Worm (Caenorhabditis elegans) whole organism, L1 larva: ENCODE data around the gene C38H2.2.

Source experiments
- fos-1 ChIP-seq: fragments of 150-350 bp; optimal IDR thresholded peaks from 2 replicates; lab custom pipeline; 2014; ENCODE audit warnings: missing biosample characterization, missing genetic modification characterization
- mdl-1 ChIP-seq, 2 experiments: fragments of 150-350 bp; optimal IDR thresholded peaks; 2 replicates each; lab custom pipeline; 2014 to 2017; ENCODE audit warnings: missing biosample characterization in 2 of 2, missing genetic modification characterization in 2 of 2, inconsistent platforms in 1 of 2
- nhr-12 ChIP-seq: sonication (generic microtip); optimal IDR thresholded peaks from 2 replicates; lab custom pipeline; 2017; ENCODE audit warnings: missing biosample characterization, missing genetic modification characterization
- nhr-77 ChIP-seq: fragments of 150-350 bp; optimal IDR thresholded peaks from 2 replicates; lab custom pipeline; 2014; ENCODE audit warnings: missing biosample characterization, missing genetic modification characterization
- pqm-1 ChIP-seq: sonication (generic microtip); optimal IDR thresholded peaks from 3 replicates; lab custom pipeline; 2017; ENCODE audit warnings: missing biosample characterization, missing genetic modification characterization
- sptf-1 ChIP-seq: fragments of 150-350 bp; optimal IDR thresholded peaks from 2 replicates; lab custom pipeline; 2014; ENCODE audit warnings: missing biosample characterization, missing genetic modification characterization
- unc-62 ChIP-seq: fragments of 150-350 bp; optimal IDR thresholded peaks from 2 replicates; lab custom pipeline; 2014; ENCODE audit warnings: missing biosample characterization, missing genetic modification reagents, missing genetic modification characterization
- ztf-4 ChIP-seq: fragments of 150-350 bp; optimal IDR thresholded peaks from 2 replicates; lab custom pipeline; 2014; ENCODE audit warnings: missing biosample characterization, missing genetic modification characterization

ce11 chrIII:10341758-10342157 lies 39.8 kb upstream of the C38H2.2 start, which contains the start of gene tbx-9:
- no peak for TF ChIP-seq fos-1 (tag; lab: Kevin White, UChicago)
- no peak for TF ChIP-seq ztf-4 (tag; lab: Kevin White, UChicago)
- no peak for TF ChIP-seq nhr-12 (tag; lab: Kevin White, UChicago)
- TF ChIP-seq nhr-77: no peak
- no peak for TF ChIP-seq unc-62 (GFP tag; lab: Kevin White, UChicago)
- TF ChIP-seq sptf-1 (tag; lab: Kevin White, UChicago): no peak
- no peak for TF ChIP-seq pqm-1 (tag; lab: Kevin White, UChicago)
- TF ChIP-seq mdl-1 (tag; optimal IDR thresholded peaks at IDR 0.05; lab: Kevin White, UChicago): no peak
